Fruit fly (Drosophila melanogaster) whole organism, embryonic: Measurements from ENCODE around the gene Hmbs.
A peak's percentile ranks its signal among the peaks of the same experiment; 100 is the strongest.

Experiments used
- BEAF-32 ChIP-seq: fragments of 200-800 bp; sonication (Bioruptor generic); optimal IDR thresholded peaks from 3 replicates; lab custom pipeline; 2017; ENCODE audit warnings: missing biosample characterization, missing genetic modification characterization, mild to moderate bottlenecking, moderate library complexity, missing genetic modification reagents
- Bgb ChIP-seq: fragments of 200-800 bp; sonication (Bioruptor generic); IDR thresholded peaks from 2 replicates; pipeline ENCODE4 v1.3.6; 2022; ENCODE audit warnings: missing biosample characterization, missing genetic modification characterization; ENCODE audit not compliant: partially characterized antibody
- CG10209 ChIP-seq: fragments of 200-800 bp; sonication (Bioruptor generic); optimal IDR thresholded peaks from 3 replicates; lab custom pipeline; 2017; ENCODE audit warnings: missing biosample characterization, mild to moderate bottlenecking, missing genetic modification characterization, missing genetic modification reagents
- CG10267 ChIP-seq: fragments of 200-800 bp; sonication (Bioruptor generic); optimal IDR thresholded peaks from 2 replicates; lab custom pipeline; 2018; ENCODE audit warnings: missing biosample characterization, mild to moderate bottlenecking, missing genetic modification characterization, moderate library complexity
- CG10366 ChIP-seq: fragments of 200-800 bp; sonication (Bioruptor generic); IDR thresholded peaks from 2 replicates; pipeline ENCODE4 v1.3.6; 2022; ENCODE audit warnings: missing biosample characterization, missing genetic modification characterization
- CG10654 ChIP-seq: fragments of 200-800 bp; sonication (Bioruptor generic); optimal IDR thresholded peaks from 2 replicates; lab custom pipeline; 2016; ENCODE audit warnings: missing biosample characterization, missing genetic modification characterization
- CG10979 ChIP-seq: fragments of 200-800 bp; sonication (Bioruptor generic); optimal IDR thresholded peaks from 2 replicates; lab custom pipeline; 2018; ENCODE audit warnings: missing biosample characterization, mild to moderate bottlenecking, missing genetic modification characterization, moderate library complexity
- CG11504 ChIP-seq: fragments of 200-800 bp; sonication (Bioruptor generic); optimal IDR thresholded peaks from 3 replicates; lab custom pipeline; 2019; ENCODE audit warnings: missing biosample characterization, mild to moderate bottlenecking, missing genetic modification characterization, moderate library complexity
- CG11723 ChIP-seq: fragments of 200-800 bp; sonication (Bioruptor generic); optimal IDR thresholded peaks from 2 replicates; lab custom pipeline; 2017; ENCODE audit warnings: missing biosample characterization, mild to moderate bottlenecking, missing genetic modification characterization
- CG12659 ChIP-seq: fragments of 200-800 bp; sonication (Bioruptor generic); optimal IDR thresholded peaks from 3 replicates; lab custom pipeline; 2017; ENCODE audit warnings: mild to moderate bottlenecking, missing biosample characterization, missing genetic modification reagents, missing genetic modification characterization
- CG14965 ChIP-seq: fragments of 200-800 bp; sonication (Bioruptor generic); optimal IDR thresholded peaks from 2 replicates; lab custom pipeline; 2016; ENCODE audit warnings: missing biosample characterization, missing genetic modification characterization, borderline replicate concordance
- CG15011 ChIP-seq: fragments of 200-800 bp; sonication (Bioruptor generic); optimal IDR thresholded peaks from 3 replicates; lab custom pipeline; 2018; ENCODE audit warnings: missing biosample characterization, mild to moderate bottlenecking, missing genetic modification characterization
- CG1647 ChIP-seq: fragments of 200-800 bp; sonication (Bioruptor generic); optimal IDR thresholded peaks from 3 replicates; lab custom pipeline; 2016; ENCODE audit warnings: missing biosample characterization, missing genetic modification characterization
- CG17385 ChIP-seq: fragments of 200-800 bp; sonication (Bioruptor generic); optimal IDR thresholded peaks from 3 replicates; lab custom pipeline; 2018; ENCODE audit warnings: missing biosample characterization, mild to moderate bottlenecking, missing genetic modification characterization
- CG30403 ChIP-seq: fragments of 200-800 bp; sonication (Bioruptor generic); optimal IDR thresholded peaks from 3 replicates; lab custom pipeline; 2016; ENCODE audit warnings: missing biosample characterization, missing genetic modification characterization
- CG31365 ChIP-seq: fragments of 200-800 bp; sonication (Bioruptor generic); optimal IDR thresholded peaks from 2 replicates; lab custom pipeline; 2018; ENCODE audit warnings: missing biosample characterization, mild to moderate bottlenecking, missing genetic modification characterization
- CG34422 ChIP-seq: fragments of 200-800 bp; sonication (Bioruptor generic); IDR thresholded peaks from 3 replicates; pipeline ENCODE4 v1.3.6; 2022; ENCODE audit warnings: missing biosample characterization, missing genetic modification characterization
- CG7745 ChIP-seq: fragments of 200-800 bp; sonication (Bioruptor generic); optimal IDR thresholded peaks from 2 replicates; lab custom pipeline; 2018; ENCODE audit warnings: missing biosample characterization, mild to moderate bottlenecking, missing genetic modification characterization, moderate library complexity
- CG9437 ChIP-seq: fragments of 200-800 bp; sonication (Bioruptor generic); optimal IDR thresholded peaks from 2 replicates; lab custom pipeline; 2018; ENCODE audit warnings: missing biosample characterization, mild to moderate bottlenecking, missing genetic modification characterization
- CG9817 ChIP-seq: fragments of 200-800 bp; sonication (Bioruptor generic); optimal IDR thresholded peaks from 2 replicates; lab custom pipeline; 2018; ENCODE audit warnings: missing biosample characterization, mild to moderate bottlenecking, missing genetic modification characterization, moderate library complexity
- CG9932 ChIP-seq: fragments of 200-800 bp; sonication (Bioruptor generic); IDR thresholded peaks from 2 replicates; pipeline ENCODE4 v1.3.6; 2022; ENCODE audit warnings: missing biosample characterization, missing genetic modification characterization
- D19B ChIP-seq: fragments of 200-800 bp; sonication (Bioruptor generic); optimal IDR thresholded peaks from 2 replicates; lab custom pipeline; 2017; ENCODE audit warnings: missing biosample characterization, mild to moderate bottlenecking, missing genetic modification characterization
- Dip2 ChIP-seq: fragments of 200-800 bp; sonication (Bioruptor generic); IDR thresholded peaks from 2 replicates; pipeline ENCODE4 v1.3.6; 2022; ENCODE audit warnings: missing biosample characterization, missing genetic modification characterization
- E2f1 ChIP-seq: fragments of 200-800 bp; sonication (Bioruptor generic); IDR thresholded peaks from 2 replicates; pipeline ENCODE4 v1.3.6; 2022; ENCODE audit warnings: missing biosample characterization, missing genetic modification characterization
- Elba2 ChIP-seq: fragments of 200-800 bp; sonication (Bioruptor generic); optimal IDR thresholded peaks from 3 replicates; lab custom pipeline; 2016; ENCODE audit warnings: missing biosample characterization, missing genetic modification characterization
- Ets97D ChIP-seq: fragments of 200-800 bp; sonication (Bioruptor generic); optimal IDR thresholded peaks from 3 replicates; lab custom pipeline; 2016; ENCODE audit warnings: missing biosample characterization, missing genetic modification characterization
- GATAe ChIP-seq: fragments of 200-800 bp; sonication (Bioruptor generic); conservative IDR thresholded peaks from 2 replicates; pipeline ENCODE4 v1.3.6; 2022; ENCODE audit warnings: missing biosample characterization, missing genetic modification characterization
- Hr51 ChIP-seq, 2 experiments: fragments of 200-800 bp; sonication (Bioruptor generic); optimal IDR thresholded peaks; 2 replicates in 1 of 2; 3 replicates in 1 of 2; lab custom pipeline; 2016 to 2018; ENCODE audit warnings: missing biosample characterization in 2 of 2, missing genetic modification characterization in 2 of 2, mild to moderate bottlenecking in 1 of 2, moderate library complexity in 1 of 2
- Lhr ChIP-seq: fragments of 200-800 bp; sonication (Bioruptor generic); optimal IDR thresholded peaks from 3 replicates; lab custom pipeline; 2017; ENCODE audit warnings: mild to moderate bottlenecking, missing biosample characterization, missing genetic modification reagents, missing genetic modification characterization
- Max ChIP-seq: fragments of 200-800 bp; sonication (Bioruptor generic); optimal IDR thresholded peaks from 2 replicates; lab custom pipeline; 2016; ENCODE audit warnings: missing biosample characterization, mild to moderate bottlenecking, missing genetic modification characterization
- Meics ChIP-seq: fragments of 200-800 bp; sonication (Bioruptor generic); optimal IDR thresholded peaks from 2 replicates; lab custom pipeline; 2017; ENCODE audit warnings: missing biosample characterization, mild to moderate bottlenecking, missing genetic modification characterization
- Ptx1 ChIP-seq: fragments of 200-800 bp; sonication (Bioruptor generic); IDR thresholded peaks from 2 replicates; pipeline ENCODE4 v1.3.6; 2022; ENCODE audit warnings: missing biosample characterization, missing genetic modification characterization
- Sin3A ChIP-seq: fragments of >200 bp; optimal IDR thresholded peaks from 2 replicates; lab custom pipeline; 2018
- ap ChIP-seq: fragments of 200-800 bp; sonication (Bioruptor generic); IDR thresholded peaks from 2 replicates; pipeline ENCODE4 v1.3.6; 2022; ENCODE audit warnings: missing biosample characterization, missing genetic modification characterization
- cas ChIP-seq: fragments of 200-800 bp; sonication (Bioruptor generic); IDR thresholded peaks from 2 replicates; pipeline ENCODE4 v1.3.6; 2022; ENCODE audit warnings: missing biosample characterization, missing genetic modification characterization
- da ChIP-seq: fragments of 200-800 bp; sonication (Bioruptor generic); optimal IDR thresholded peaks from 2 replicates; lab custom pipeline; 2016; ENCODE audit warnings: missing biosample characterization, missing genetic modification characterization
- dysf ChIP-seq: fragments of 200-800 bp; sonication (Bioruptor generic); IDR thresholded peaks from 3 replicates; pipeline ENCODE4 v1.3.6; 2022; ENCODE audit warnings: missing biosample characterization, missing genetic modification characterization
- fd96Cb ChIP-seq: fragments of 200-800 bp; sonication (Bioruptor generic); optimal IDR thresholded peaks from 2 replicates; lab custom pipeline; 2018; ENCODE audit warnings: missing biosample characterization, mild to moderate bottlenecking, missing genetic modification characterization, moderate library complexity
- gfzf ChIP-seq: fragments of 200-800 bp; sonication (Bioruptor generic); optimal IDR thresholded peaks from 2 replicates; lab custom pipeline; 2016; ENCODE audit warnings: missing biosample characterization, mild to moderate bottlenecking, missing genetic modification characterization, moderate library complexity
- gt ChIP-seq: fragments of 200-800 bp; sonication (Bioruptor generic); IDR thresholded peaks from 2 replicates; pipeline ENCODE4 v1.3.6; 2022; ENCODE audit warnings: missing biosample characterization, missing genetic modification characterization
- lilli ChIP-seq: fragments of 200-800 bp; sonication (Bioruptor generic); optimal IDR thresholded peaks from 3 replicates; lab custom pipeline; 2016; ENCODE audit warnings: missing biosample characterization, missing genetic modification characterization
- mirr ChIP-seq: fragments of 200-800 bp; sonication (Bioruptor generic); optimal IDR thresholded peaks from 3 replicates; lab custom pipeline; 2018; ENCODE audit warnings: missing biosample characterization, mild to moderate bottlenecking, missing genetic modification characterization
- nerfin-1 ChIP-seq: fragments of 200-800 bp; sonication (Bioruptor generic); optimal IDR thresholded peaks from 3 replicates; lab custom pipeline; 2019; ENCODE audit warnings: missing biosample characterization, mild to moderate bottlenecking, missing genetic modification characterization, moderate library complexity
- slbo ChIP-seq: fragments of 200-800 bp; sonication (Bioruptor generic); IDR thresholded peaks from 2 replicates; pipeline ENCODE4 v1.3.6; 2022; ENCODE audit warnings: missing biosample characterization, missing genetic modification characterization
- sna ChIP-seq: fragments of 200-800 bp; sonication (Bioruptor generic); IDR thresholded peaks from 2 replicates; pipeline ENCODE4 v1.3.6; 2022; ENCODE audit warnings: missing biosample characterization, missing genetic modification characterization; ENCODE audit not compliant: partially characterized antibody
- stwl ChIP-seq: fragments of 200-800 bp; sonication (Bioruptor generic); optimal IDR thresholded peaks from 3 replicates; lab custom pipeline; 2018; ENCODE audit warnings: missing biosample characterization, mild to moderate bottlenecking, missing genetic modification characterization, moderate library complexity
- tio ChIP-seq: fragments of 200-800 bp; sonication (Bioruptor generic); optimal IDR thresholded peaks from 2 replicates; lab custom pipeline; 2017; ENCODE audit warnings: missing biosample characterization, missing genetic modification characterization, inconsistent platforms
- tup ChIP-seq: fragments of 200-800 bp; sonication (Bioruptor generic); optimal IDR thresholded peaks from 2 replicates; lab custom pipeline; 2016; ENCODE audit warnings: missing biosample characterization, mild to moderate bottlenecking, missing genetic modification characterization, moderate library complexity

Hmbs gene

dm6 chr3L:1319097-1319725, 15.5 kb upstream of the Hmbs start (continued):
- TF ChIP-seq D19B (GFP tag; lab: Kevin White, UChicago) (no peak), Max (GFP tag; lab: Kevin White, UChicago) (peak; percentile 54), tup (GFP tag; lab: Kevin White, UChicago) (no peak), gfzf (GFP tag; lab: Kevin White, UChicago) (peak; percentile 2), cas (GFP tag; lab: Robert Waterston, UW) (no peak), CG31365 (tag; lab: Kevin White, UChicago) (peak; percentile 39), Bgb (GFP tag; lab: Robert Waterston, UW) (no peak), CG34422 (peak; percentile 87), Ets97D (GFP tag; lab: Kevin White, UChicago) (no peak), BEAF-32 (no peak), Hr51 (GFP tag; optimal IDR thresholded peaks at IDR 0.05; lab: Kevin White, UChicago) (peak; percentile 53 to 84), sna (GFP tag; lab: Robert Waterston, UW) (no peak), Sin3A (no peak), CG9437 (GFP tag; lab: Kevin White, UChicago) (peak; percentile 38), Meics (peak; percentile 58), Ptx1 (GFP tag; lab: Robert Waterston, UW) (peak; percentile 79), CG10267 (tag; lab: Kevin White, UChicago) (peak; percentile 21), CG9817 (tag; lab: Kevin White, UChicago) (peak; percentile 32), Dip2 (GFP tag; lab: Robert Waterston, UW) (no peak), CG10654 (GFP tag; lab: Kevin White, UChicago) (peak; percentile 77), CG10979 (tag; lab: Kevin White, UChicago) (peak; percentile 86), CG15011 (no peak), E2f1 (peak; percentile 76), da (GFP tag; lab: Kevin White, UChicago) (peak; percentile 20)
- TF ChIP-seq, all 482 proteins: peak for 325

DNA sequence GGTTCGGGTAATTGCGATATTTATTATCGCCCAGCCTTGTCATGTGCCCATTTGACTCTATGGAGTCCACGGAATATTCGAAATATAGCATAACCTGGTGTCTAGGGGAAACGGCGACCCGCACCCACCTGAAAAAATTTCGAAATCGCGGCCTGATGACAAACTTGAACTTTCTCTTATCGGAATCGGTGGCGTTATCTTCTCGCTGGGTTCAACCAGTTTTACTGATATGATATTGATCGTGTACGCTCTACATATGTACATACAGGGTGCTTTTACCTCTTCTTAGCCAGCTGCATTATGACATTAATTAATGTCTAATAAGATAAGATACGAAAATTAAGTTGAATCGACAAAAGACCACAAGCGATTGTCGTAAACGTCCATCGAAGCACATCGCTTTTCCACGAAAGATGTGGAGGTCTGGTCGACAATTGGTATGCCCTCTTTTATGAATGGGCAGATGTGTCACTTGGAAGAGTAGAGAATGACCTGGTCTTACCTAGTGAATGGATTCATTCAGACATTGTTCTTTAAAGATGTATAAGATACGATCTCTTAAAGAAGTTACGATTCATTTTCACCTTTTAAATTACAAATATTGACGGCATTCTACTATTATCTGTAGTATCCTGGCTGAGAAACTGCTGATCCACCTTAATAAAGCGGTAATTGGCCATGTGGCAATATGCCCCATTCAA, 14.3 kb upstream of the Hmbs start:
- TF ChIP-seq slbo (GFP tag; lab: Robert Waterston, UW) = peak; percentile 29; the same call in 1 of the 2 replicates
- TF ChIP-seq CG10366 (GFP tag; lab: Robert Waterston, UW) = peak; percentile 46
- TF ChIP-seq CG1647 (GFP tag; lab: Kevin White, UChicago) = peak; percentile 24
- TF ChIP-seq stwl = no peak
- peak; percentile 3 for TF ChIP-seq CG12659 (GFP tag; lab: Kevin White, UChicago)
- TF ChIP-seq Lhr (GFP tag; lab: Kevin White, UChicago) = no peak
- TF ChIP-seq CG9932 (GFP tag; lab: Robert Waterston, UW) = 0 out of 2 replicates have a peak, but pooled peaks have one; percentile 31
- TF ChIP-seq CG11504 (tag; lab: Kevin White, UChicago) = peak; percentile 54
- TF ChIP-seq nerfin-1 (tag; lab: Kevin White, UChicago) = no peak
- TF ChIP-seq Ptx1 (GFP tag; lab: Robert Waterston, UW) = peak; percentile 33; the same call in 1 of the 2 replicates
- TF ChIP-seq GATAe (GFP tag; lab: Robert Waterston, UW) = peak; percentile 48; the same call in 1 of the 2 replicates
- peak; percentile 99 for TF ChIP-seq CG7745 (tag; lab: Kevin White, UChicago)
- TF ChIP-seq dysf = peak; percentile 51; the same call in 2 of the 3 replicates
- TF ChIP-seq tio (GFP tag; lab: Kevin White, UChicago) = peak; percentile 27
- TF ChIP-seq mirr (GFP tag; lab: Kevin White, UChicago) = peak; percentile 48
- TF ChIP-seq CG17385 (GFP tag; lab: Kevin White, UChicago) = peak; percentile 12
- peak; percentile 17 for TF ChIP-seq fd96Cb
- peak; percentile 14 for TF ChIP-seq CG10209 (GFP tag; lab: Kevin White, UChicago)
- no peak for TF ChIP-seq CG14965 (GFP tag; lab: Kevin White, UChicago)
- TF ChIP-seq Elba2 (GFP tag; lab: Kevin White, UChicago) = no peak
- TF ChIP-seq ap (GFP tag; lab: Robert Waterston, UW) = no peak
- TF ChIP-seq lilli = peak; percentile 25
- no peak for TF ChIP-seq CG11723 (GFP tag; lab: Kevin White, UChicago)
- TF ChIP-seq CG30403 (GFP tag; lab: Kevin White, UChicago) = peak; percentile 28
- TF ChIP-seq gt = peak; percentile 10; the same call in 1 of the 2 replicates
